Fruit fly (Drosophila melanogaster) whole organism, embryonic: ENCODE measurements around the gene ZnT86D.

ENCODE experiments used
- Bdp1 ChIP-seq: fragments of 200-800 bp; sonication (Bioruptor generic); optimal IDR thresholded peaks from 3 replicates; lab custom pipeline; 2016; ENCODE audit warnings: missing biosample characterization, missing genetic modification characterization
- BtbVII ChIP-seq: fragments of 200-800 bp; sonication (Bioruptor generic); optimal IDR thresholded peaks from 3 replicates; lab custom pipeline; 2017; ENCODE audit warnings: missing biosample characterization, mild to moderate bottlenecking, missing genetic modification characterization
- C15 ChIP-seq: fragments of 200-800 bp; sonication (Bioruptor generic); IDR thresholded peaks from 3 replicates; pipeline ENCODE4 v1.3.6; 2022; ENCODE audit warnings: missing biosample characterization, missing genetic modification characterization
- CG10274 ChIP-seq: fragments of 200-800 bp; sonication (Bioruptor generic); optimal IDR thresholded peaks from 3 replicates; lab custom pipeline; 2017; ENCODE audit warnings: missing biosample characterization, mild to moderate bottlenecking, missing genetic modification characterization
- CG10321 ChIP-seq: fragments of 200-800 bp; sonication (Bioruptor generic); IDR thresholded peaks from 2 replicates; pipeline ENCODE4 v1.3.6; 2022; ENCODE audit warnings: missing biosample characterization, missing genetic modification characterization
- CG10366 ChIP-seq: fragments of 200-800 bp; sonication (Bioruptor generic); IDR thresholded peaks from 2 replicates; pipeline ENCODE4 v1.3.6; 2022; ENCODE audit warnings: missing biosample characterization, missing genetic modification characterization
- CG13287 ChIP-seq: fragments of 200-800 bp; sonication (Bioruptor generic); IDR thresholded peaks from 2 replicates; pipeline ENCODE4 v1.3.6; 2022; ENCODE audit warnings: missing biosample characterization, missing genetic modification characterization; ENCODE audit not compliant: partially characterized antibody
- CG13624 ChIP-seq: fragments of 200-800 bp; sonication (Bioruptor generic); optimal IDR thresholded peaks from 2 replicates; lab custom pipeline; 2016; ENCODE audit warnings: missing biosample characterization, missing genetic modification characterization
- CG14014 ChIP-seq: fragments of 200-800 bp; sonication (Bioruptor generic); IDR thresholded peaks from 2 replicates; pipeline ENCODE4 v1.3.6; 2022; ENCODE audit warnings: missing biosample characterization, missing genetic modification characterization
- CG17385 ChIP-seq: fragments of 200-800 bp; sonication (Bioruptor generic); optimal IDR thresholded peaks from 3 replicates; lab custom pipeline; 2018; ENCODE audit warnings: missing biosample characterization, mild to moderate bottlenecking, missing genetic modification characterization
- CG17568 ChIP-seq: fragments of 200-800 bp; sonication (Bioruptor generic); optimal IDR thresholded peaks from 2 replicates; lab custom pipeline; 2018; ENCODE audit warnings: missing biosample characterization, mild to moderate bottlenecking, missing genetic modification characterization, moderate library complexity
- CG18262 ChIP-seq: fragments of 200-800 bp; optimal IDR thresholded peaks from 3 replicates; lab custom pipeline; 2019; ENCODE audit warnings: missing biosample characterization, mild to moderate bottlenecking, missing genetic modification characterization, moderate library complexity
- CG2678 ChIP-seq: fragments of 200-800 bp; sonication (Bioruptor generic); optimal IDR thresholded peaks from 3 replicates; lab custom pipeline; 2019; ENCODE audit warnings: missing biosample characterization, mild to moderate bottlenecking, missing genetic modification characterization, moderate library complexity
- CG6791 ChIP-seq: fragments of 200-800 bp; sonication (Bioruptor generic); IDR thresholded peaks from 3 replicates; pipeline ENCODE4 v1.3.6; 2022; ENCODE audit warnings: missing biosample characterization, missing genetic modification characterization; ENCODE audit not compliant: partially characterized antibody
- CG7745 ChIP-seq: fragments of 200-800 bp; sonication (Bioruptor generic); optimal IDR thresholded peaks from 2 replicates; lab custom pipeline; 2018; ENCODE audit warnings: missing biosample characterization, mild to moderate bottlenecking, missing genetic modification characterization, moderate library complexity
- CG7963 ChIP-seq: fragments of 200-800 bp; sonication (Bioruptor generic); IDR thresholded peaks from 3 replicates; pipeline ENCODE4 v1.3.6; 2022; ENCODE audit warnings: missing biosample characterization, missing genetic modification characterization; ENCODE audit not compliant: partially characterized antibody
- CoRest ChIP-seq: fragments of 200-800 bp; sonication (Bioruptor generic); optimal IDR thresholded peaks from 3 replicates; lab custom pipeline; 2018; ENCODE audit warnings: missing biosample characterization, mild to moderate bottlenecking, missing genetic modification characterization, moderate library complexity
- Drgx ChIP-seq: fragments of 200-800 bp; sonication (Bioruptor generic); IDR thresholded peaks from 2 replicates; pipeline ENCODE4 v1.3.6; 2022; ENCODE audit warnings: missing biosample characterization, missing genetic modification characterization
- Fer3 ChIP-seq: fragments of 200-800 bp; sonication (Bioruptor generic); optimal IDR thresholded peaks from 2 replicates; lab custom pipeline; 2018; ENCODE audit warnings: missing biosample characterization, mild to moderate bottlenecking, missing genetic modification characterization, moderate library complexity
- H2.0 ChIP-seq: fragments of 200-800 bp; sonication (Bioruptor generic); IDR thresholded peaks from 2 replicates; pipeline ENCODE4 v1.3.6; 2022; ENCODE audit warnings: missing biosample characterization, missing genetic modification characterization
- Hr3 ChIP-seq: fragments of 200-800 bp; sonication (Bioruptor generic); optimal IDR thresholded peaks from 3 replicates; lab custom pipeline; 2016; ENCODE audit warnings: missing biosample characterization, missing genetic modification characterization
- Jarid2 ChIP-seq: fragments of 200-800 bp; sonication (Bioruptor generic); optimal IDR thresholded peaks from 3 replicates; lab custom pipeline; 2017; ENCODE audit warnings: mild to moderate bottlenecking, missing biosample characterization, missing genetic modification reagents, missing genetic modification characterization
- Rx ChIP-seq: fragments of 200-800 bp; sonication (Bioruptor generic); IDR thresholded peaks from 2 replicates; pipeline ENCODE4 v1.3.6; 2022; ENCODE audit warnings: missing biosample characterization, missing genetic modification characterization
- Sin3A ChIP-seq: fragments of >200 bp; optimal IDR thresholded peaks from 2 replicates; lab custom pipeline; 2018
- cato ChIP-seq: fragments of 200-800 bp; sonication (Bioruptor generic); optimal IDR thresholded peaks from 2 replicates; lab custom pipeline; 2016; ENCODE audit warnings: missing biosample characterization, missing genetic modification characterization, borderline replicate concordance
- chinmo ChIP-seq: fragments of 200-800 bp; sonication (Bioruptor generic); IDR thresholded peaks from 4 replicates; pipeline ENCODE4 v1.3.6; 2022; ENCODE audit warnings: missing biosample characterization, missing genetic modification characterization; ENCODE audit not compliant: partially characterized antibody
- dimm ChIP-seq: fragments of 200-800 bp; sonication (Bioruptor generic); IDR thresholded peaks from 2 replicates; pipeline ENCODE4 v1.3.6; 2022; ENCODE audit warnings: missing biosample characterization, missing genetic modification characterization
- en ChIP-seq: fragments of 200-800 bp; sonication (Bioruptor generic); optimal IDR thresholded peaks from 2 replicates; lab custom pipeline; 2016; ENCODE audit warnings: missing biosample characterization, missing genetic modification characterization
- eve ChIP-seq, 2 experiments: fragments of >200 bp; optimal IDR thresholded peaks; 2 replicates each; lab custom pipeline; 2017; ENCODE audit warnings: missing biosample characterization in 2 of 2, missing genetic modification characterization in 2 of 2
- exex ChIP-seq: fragments of 200-800 bp; sonication (Bioruptor generic); optimal IDR thresholded peaks from 4 replicates; lab custom pipeline; 2018; ENCODE audit warnings: missing biosample characterization, mild to moderate bottlenecking, missing genetic modification characterization, moderate library complexity
- fd64A ChIP-seq: fragments of 200-800 bp; sonication (Bioruptor generic); optimal IDR thresholded peaks from 3 replicates; lab custom pipeline; 2018; ENCODE audit warnings: missing biosample characterization, mild to moderate bottlenecking, missing genetic modification characterization
- fru ChIP-seq: fragments of >200 bp; optimal IDR thresholded peaks from 2 replicates; lab custom pipeline; 2017
- gce ChIP-seq: fragments of 200-800 bp; sonication (Bioruptor generic); IDR thresholded peaks from 3 replicates; pipeline ENCODE4 v1.3.6; 2022; ENCODE audit warnings: missing biosample characterization, missing genetic modification characterization
- gsb ChIP-seq: fragments of 200-800 bp; sonication (Bioruptor generic); IDR thresholded peaks from 2 replicates; pipeline ENCODE4 v1.3.6; 2022; ENCODE audit warnings: missing biosample characterization, missing genetic modification characterization
- hbn ChIP-seq: fragments of 200-800 bp; sonication (Bioruptor generic); IDR thresholded peaks from 2 replicates; pipeline ENCODE4 v1.3.6; 2022; ENCODE audit warnings: missing biosample characterization, missing genetic modification characterization; ENCODE audit not compliant: partially characterized antibody
- her ChIP-seq: fragments of 200-800 bp; sonication (Bioruptor generic); optimal IDR thresholded peaks from 2 replicates; lab custom pipeline; 2016; ENCODE audit warnings: missing biosample characterization, missing genetic modification characterization
- hth ChIP-seq: fragments of >200 bp; optimal IDR thresholded peaks from 2 replicates; lab custom pipeline; 2017; ENCODE audit warnings: inconsistent platforms
- inv ChIP-seq: fragments of 200-800 bp; sonication (Bioruptor generic); IDR thresholded peaks from 2 replicates; pipeline ENCODE4 v1.3.6; 2022; ENCODE audit warnings: missing biosample characterization, missing genetic modification characterization; ENCODE audit not compliant: partially characterized antibody
- lbe ChIP-seq: fragments of 200-800 bp; sonication (Bioruptor generic); optimal IDR thresholded peaks from 2 replicates; lab custom pipeline; 2016; ENCODE audit warnings: missing biosample characterization, mild to moderate bottlenecking, missing genetic modification characterization
- lilli ChIP-seq: fragments of 200-800 bp; sonication (Bioruptor generic); optimal IDR thresholded peaks from 3 replicates; lab custom pipeline; 2016; ENCODE audit warnings: missing biosample characterization, missing genetic modification characterization
- pho ChIP-seq: fragments of 200-800 bp; sonication (Bioruptor generic); optimal IDR thresholded peaks from 2 replicates; lab custom pipeline; 2016; ENCODE audit warnings: missing biosample characterization, missing genetic modification characterization
- phol ChIP-seq: fragments of 200-800 bp; sonication (Bioruptor generic); optimal IDR thresholded peaks from 3 replicates; lab custom pipeline; 2018; ENCODE audit warnings: missing biosample characterization, mild to moderate bottlenecking, missing genetic modification characterization, moderate library complexity
- ro ChIP-seq: fragments of 200-800 bp; sonication (Bioruptor generic); IDR thresholded peaks from 2 replicates; pipeline ENCODE4 v1.3.6; 2022; ENCODE audit warnings: missing biosample characterization, missing genetic modification characterization
- salm ChIP-seq: fragments of 200-800 bp; sonication (Bioruptor generic); optimal IDR thresholded peaks from 2 replicates; lab custom pipeline; 2018; ENCODE audit warnings: missing biosample characterization, mild to moderate bottlenecking, missing genetic modification characterization
- schlank ChIP-seq: fragments of 200-800 bp; sonication (Bioruptor generic); optimal IDR thresholded peaks from 2 replicates; lab custom pipeline; 2018; ENCODE audit warnings: missing biosample characterization, mild to moderate bottlenecking, missing genetic modification characterization
- sug ChIP-seq: fragments of 200-800 bp; optimal IDR thresholded peaks from 2 replicates; lab custom pipeline; 2019; ENCODE audit warnings: missing biosample characterization, mild to moderate bottlenecking, missing genetic modification characterization, moderate library complexity
- tgo ChIP-seq: fragments of 200-800 bp; sonication (Bioruptor generic); IDR thresholded peaks from 3 replicates; pipeline ENCODE4 v1.3.6; 2022; ENCODE audit warnings: missing biosample characterization, missing genetic modification characterization
- unpg ChIP-seq: fragments of 200-800 bp; sonication (Bioruptor generic); optimal IDR thresholded peaks from 3 replicates; lab custom pipeline; 2018; ENCODE audit warnings: missing biosample characterization, mild to moderate bottlenecking, missing genetic modification characterization, moderate library complexity
- wek ChIP-seq: fragments of 200-800 bp; sonication (Bioruptor generic); optimal IDR thresholded peaks from 3 replicates; lab custom pipeline; 2018; ENCODE audit warnings: missing biosample characterization, mild to moderate bottlenecking, missing genetic modification characterization, moderate library complexity
- zfh1 ChIP-seq: fragments of 200-800 bp; sonication (Bioruptor generic); IDR thresholded peaks from 3 replicates; pipeline ENCODE4 v1.3.6; 2022; ENCODE audit warnings: missing biosample characterization, missing genetic modification characterization

ZnT86D gene

DNA sequence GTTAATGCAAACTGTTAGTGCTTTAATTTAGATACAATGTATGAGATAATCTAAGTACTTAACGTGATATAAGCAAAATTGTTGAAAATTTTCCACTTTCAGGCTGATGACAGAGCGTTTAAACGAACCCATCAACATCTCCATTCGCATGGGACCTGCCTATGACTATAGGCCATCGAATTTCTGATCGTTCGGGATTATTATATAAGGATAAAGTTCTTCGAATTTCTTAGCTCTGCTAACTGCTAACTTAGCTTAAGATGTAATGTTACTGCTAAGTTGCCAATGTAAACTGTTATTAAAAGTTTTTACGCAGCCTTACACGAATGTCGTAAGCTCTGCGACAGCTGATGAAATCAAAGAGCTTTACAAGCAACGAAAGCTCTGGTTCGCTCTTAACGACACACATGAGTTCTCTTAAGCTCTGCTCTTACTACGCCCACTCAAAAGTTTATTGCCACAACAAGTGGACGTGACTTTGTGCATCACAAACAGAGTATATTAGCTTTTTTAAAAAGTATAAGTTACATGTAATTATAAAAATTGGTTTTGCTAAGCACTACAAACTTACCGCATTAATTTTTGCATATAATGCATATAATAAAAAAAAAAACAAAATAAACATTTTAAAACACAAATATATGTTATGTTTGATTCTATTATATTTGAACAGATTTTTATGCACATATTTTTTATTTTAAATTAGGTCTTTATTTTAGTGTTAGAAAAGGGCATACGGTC is 17.5 kb downstream of the ZnT86D start (continued):
- TF ChIP-seq Jarid2 (GFP tag; lab: Kevin White, UChicago) (peak; percentile 91), CG10321 (peak; percentile 79), CG10366 (GFP tag; lab: Robert Waterston, UW) (peak; percentile 97), fd64A (peak; percentile 85), lbe (GFP tag; lab: Kevin White, UChicago) (peak; percentile 85), Rx (GFP tag; lab: Robert Waterston, UW) (peak; percentile 90), phol (tag; lab: Kevin White, UChicago) (peak; percentile 99), eve (GFP tag; optimal IDR thresholded peaks at IDR 0.05; lab: Kevin White, UChicago) (peak in 1 of 2 experiments; percentile 99), CG13624 (GFP tag; lab: Kevin White, UChicago) (peak; percentile 97), salm (tag; lab: Kevin White, UChicago) (peak; percentile 97), CG14014 (GFP tag; lab: Robert Waterston, UW) (peak; percentile 98), zfh1 (GFP tag; lab: Robert Waterston, UW) (peak; percentile 97), BtbVII (peak; percentile 98), schlank (tag; lab: Kevin White, UChicago) (peak; percentile 89), hth (no peak), Hr3 (GFP tag; lab: Kevin White, UChicago) (peak; percentile 99), C15 (peak; percentile 96), tgo (peak; percentile 99), lilli (GFP tag; lab: Kevin White, UChicago) (peak; percentile 94), CoRest (tag; lab: Kevin White, UChicago) (peak; percentile 100), cato (GFP tag; lab: Kevin White, UChicago) (peak; percentile 87), hbn (GFP tag; lab: Robert Waterston, UW) (no peak), H2.0 (peak; percentile 96), exex (tag; lab: Kevin White, UChicago) (peak; percentile 94), her (peak; percentile 18), Drgx (GFP tag; lab: Robert Waterston, UW) (peak; percentile 98), Bdp1 (GFP tag; lab: Kevin White, UChicago) (peak; percentile 80), CG10274 (GFP tag; lab: Kevin White, UChicago) (peak; percentile 93), CG17568 (GFP tag; lab: Kevin White, UChicago) (peak; percentile 91), inv (GFP tag; lab: Robert Waterston, UW) (no peak), CG6791 (GFP tag; lab: Robert Waterston, UW) (no peak), CG17385 (GFP tag; lab: Kevin White, UChicago) (peak; percentile 96), en (GFP tag; lab: Kevin White, UChicago) (peak; percentile 31), chinmo (GFP tag; lab: Robert Waterston, UW) (peak; percentile 78; the same call in 2 of the 4 replicates), Sin3A (lab: Kevin White, UChicago) (no peak), gsb (GFP tag; lab: Robert Waterston, UW) (peak; percentile 96), fru (no peak), sug (peak; percentile 93), CG7963 (GFP tag; lab: Robert Waterston, UW) (no peak), Fer3 (tag; lab: Kevin White, UChicago) (peak; percentile 98), unpg (GFP tag; lab: Kevin White, UChicago) (peak; percentile 98), CG13287 (peak; percentile 20; the same call in 1 of the 2 replicates), wek (GFP tag; lab: Kevin White, UChicago) (peak; percentile 57), ro (GFP tag; lab: Robert Waterston, UW) (peak; percentile 97), dimm (GFP tag; lab: Robert Waterston, UW) (peak; percentile 94), CG2678 (tag; lab: Kevin White, UChicago) (peak; percentile 100), pho (GFP tag; lab: Kevin White, UChicago) (peak; percentile 96), gce (GFP tag; lab: Robert Waterston, UW) (peak; percentile 96), CG7745 (no peak), CG18262 (peak; percentile 96)
